Fruit fly (Drosophila melanogaster): ENCODE measurements around the gene CG32694.

DNA sequence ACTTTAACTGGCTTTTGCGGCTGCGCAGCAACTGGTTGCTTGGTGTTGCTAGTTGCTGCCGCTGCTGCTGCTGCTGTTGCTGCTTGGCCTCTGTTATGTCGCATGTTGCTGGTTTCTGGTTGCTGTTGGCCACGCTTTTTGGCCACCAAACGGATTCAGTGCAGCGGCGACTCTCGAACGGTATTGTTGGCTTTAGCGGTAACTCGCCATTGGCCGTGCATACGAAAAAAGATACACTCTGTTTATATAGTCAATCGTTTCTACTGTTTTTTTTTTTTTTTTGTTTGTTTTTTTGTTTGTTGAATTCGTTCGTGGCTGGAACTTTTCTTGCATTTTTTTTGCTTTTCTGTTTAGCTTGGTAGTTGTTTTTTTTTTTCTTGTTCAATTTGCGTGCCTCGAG is 27.2 kb downstream of the CG32694 start, which contains the start of gene Cht6:
- no peak for TF ChIP-seq oc (tag; optimal IDR thresholded peaks at IDR 0.05)
- TF ChIP-seq cg (GFP tag; optimal IDR thresholded peaks at IDR 0.05), result no peak
- TF ChIP-seq CG2889 (GFP tag; IDR thresholded peaks at IDR 0.05), result no peak
